Worm (Caenorhabditis elegans) whole organism, L1 larva: ENCODE results near the gene T05H10.8.

Experiments used
- C04F5.9 ChIP-seq: sonication (generic microtip); optimal IDR thresholded peaks from 2 replicates; lab custom pipeline; 2016; ENCODE audit warnings: missing genetic modification characterization, missing compliant biosample characterization
- C16A3.4 ChIP-seq: fragments of 150-350 bp; optimal IDR thresholded peaks from 2 replicates; lab custom pipeline; 2014; ENCODE audit warnings: missing biosample characterization, missing genetic modification characterization
- C34B4.2 ChIP-seq: sonication (generic microtip); optimal IDR thresholded peaks from 2 replicates; lab custom pipeline; 2017; ENCODE audit warnings: mild to moderate bottlenecking, missing genetic modification characterization, missing compliant biosample characterization
- F16B12.6 ChIP-seq: fragments of 150-350 bp; optimal IDR thresholded peaks from 2 replicates; lab custom pipeline; 2014; ENCODE audit warnings: missing biosample characterization, missing genetic modification characterization
- Y116A8C.19 ChIP-seq: sonication (generic microtip); optimal IDR thresholded peaks from 2 replicates; lab custom pipeline; 2016; ENCODE audit warnings: missing compliant biosample characterization, missing genetic modification characterization, borderline replicate concordance
- ceh-63 ChIP-seq: fragments of 200-800 bp; sonication (Bioruptor generic); optimal IDR thresholded peaks from 2 replicates; lab custom pipeline; 2018; ENCODE audit warnings: mild to moderate bottlenecking, missing genetic modification characterization, missing compliant biosample characterization
- ceh-82 ChIP-seq, 3 experiments: fragments of 150-350 bp in 1 of 3; sonication (generic microtip) in 2 of 3; optimal IDR thresholded peaks; 2 replicates each; lab custom pipeline; 2014 to 2017; ENCODE audit warnings: missing biosample characterization in 3 of 3, missing genetic modification characterization in 3 of 3
- ceh-88 ChIP-seq: fragments of 200-800 bp; sonication (Bioruptor generic); IDR thresholded peaks from 2 replicates; pipeline ENCODE4 v1.3.6; 2022; ENCODE audit warnings: missing genetic modification characterization, missing compliant biosample characterization
- ces-1 ChIP-seq: fragments of 150-350 bp; optimal IDR thresholded peaks from 2 replicates; lab custom pipeline; 2014; ENCODE audit warnings: missing biosample characterization, missing genetic modification reagents, missing genetic modification characterization
- dpl-1 ChIP-seq, 3 experiments: fragments of 150-350 bp in 2 of 3; sonication (generic microtip) in 1 of 3; optimal IDR thresholded peaks; 2 replicates each; lab custom pipeline; 2014 to 2017; ENCODE audit warnings: missing biosample characterization in 3 of 3, missing genetic modification characterization in 3 of 3, missing genetic modification reagents in 3 of 3
- dsc-1 ChIP-seq: sonication (generic microtip); optimal IDR thresholded peaks from 2 replicates; lab custom pipeline; 2016; ENCODE audit warnings: mild to moderate bottlenecking, missing genetic modification characterization, missing compliant biosample characterization
- efl-1 ChIP-seq, 4 experiments: fragments of 150-350 bp; optimal IDR thresholded peaks in 3 of 4; peaks in 1 of 4; 1 replicate in 1 of 4; 2 replicates in 3 of 4; lab custom pipeline; 2014; ENCODE audit warnings: missing biosample characterization in 2 of 4, missing genetic modification characterization in 2 of 4, missing genetic modification reagents in 2 of 4
- efl-3 ChIP-seq: fragments of 200-800 bp; sonication (Bioruptor generic); optimal IDR thresholded peaks from 2 replicates; lab custom pipeline; 2018; ENCODE audit warnings: mild to moderate bottlenecking, missing genetic modification characterization, missing compliant biosample characterization
- fkh-4 ChIP-seq: sonication (generic microtip); optimal IDR thresholded peaks from 2 replicates; lab custom pipeline; 2016; ENCODE audit warnings: missing compliant biosample characterization, missing genetic modification characterization, borderline replicate concordance
- irx-1 ChIP-seq: sonication (generic microtip); optimal IDR thresholded peaks from 2 replicates; lab custom pipeline; 2016; ENCODE audit warnings: missing genetic modification characterization, missing compliant biosample characterization
- jun-1 ChIP-seq: fragments of 150-350 bp; optimal IDR thresholded peaks from 2 replicates; lab custom pipeline; 2014; ENCODE audit warnings: missing biosample characterization, missing genetic modification reagents, missing genetic modification characterization
- lin-13 ChIP-seq: fragments of 150-350 bp; optimal IDR thresholded peaks from 2 replicates; lab custom pipeline; 2014; ENCODE audit warnings: missing biosample characterization, missing genetic modification reagents, missing genetic modification characterization
- lin-15B ChIP-seq: fragments of 150-350 bp; sonication (generic microtip); optimal IDR thresholded peaks from 3 replicates; lab custom pipeline; 2014; ENCODE audit warnings: missing biosample characterization, missing genetic modification characterization
- lin-35 ChIP-seq, 2 experiments: fragments of 150-350 bp; optimal IDR thresholded peaks; 2 replicates each; lab custom pipeline; 2014; ENCODE audit warnings: missing biosample characterization in 2 of 2, missing genetic modification characterization in 2 of 2, missing genetic modification reagents in 2 of 2
- lsy-2 ChIP-seq, 2 experiments: fragments of 150-350 bp; optimal IDR thresholded peaks; 2 replicates each; lab custom pipeline; 2014; ENCODE audit warnings: missing biosample characterization in 2 of 2, missing genetic modification characterization in 2 of 2
- mef-2 ChIP-seq: fragments of 150-350 bp; optimal IDR thresholded peaks from 2 replicates; lab custom pipeline; 2014; ENCODE audit warnings: missing biosample characterization, missing genetic modification characterization
- nhr-11 ChIP-seq: fragments of 150-350 bp; optimal IDR thresholded peaks from 2 replicates; lab custom pipeline; 2014; ENCODE audit warnings: missing biosample characterization, missing genetic modification characterization
- nhr-47 ChIP-seq: sonication (generic microtip); optimal IDR thresholded peaks from 2 replicates; lab custom pipeline; 2016; ENCODE audit warnings: mild to moderate bottlenecking, missing genetic modification characterization, moderate library complexity, missing compliant biosample characterization
- nhr-71 ChIP-seq: sonication (generic microtip); optimal IDR thresholded peaks from 2 replicates; lab custom pipeline; 2016; ENCODE audit warnings: mild to moderate bottlenecking, missing genetic modification characterization, moderate library complexity, missing compliant biosample characterization
- nhr-84 ChIP-seq: sonication (generic microtip); optimal IDR thresholded peaks from 2 replicates; lab custom pipeline; 2017; ENCODE audit warnings: missing biosample characterization, missing genetic modification characterization
- nhr-85 ChIP-seq: sonication (generic microtip); peaks from one replicate; lab custom pipeline; 2016; ENCODE audit warnings: missing genetic modification characterization, inconsistent platforms, missing compliant biosample characterization
- pag-3 ChIP-seq: sonication (generic microtip); optimal IDR thresholded peaks from 2 replicates; lab custom pipeline; 2017; ENCODE audit warnings: missing genetic modification characterization, mild to moderate bottlenecking, missing compliant biosample characterization, antibody characterized with exemption, borderline replicate concordance; ENCODE audit not compliant: insufficient read depth
- rnt-1 ChIP-seq: sonication (generic microtip); optimal IDR thresholded peaks from 2 replicates; lab custom pipeline; 2016; ENCODE audit warnings: mild to moderate bottlenecking, missing genetic modification characterization, moderate library complexity, missing compliant biosample characterization
- skn-1 ChIP-seq: fragments of 150-350 bp; optimal IDR thresholded peaks from 2 replicates; lab custom pipeline; 2014; ENCODE audit warnings: missing biosample characterization, missing genetic modification characterization
- sox-4 ChIP-seq: sonication (generic microtip); optimal IDR thresholded peaks from 2 replicates; lab custom pipeline; 2016; ENCODE audit warnings: missing genetic modification characterization, missing compliant biosample characterization
- sptf-1 ChIP-seq: fragments of 150-350 bp; optimal IDR thresholded peaks from 2 replicates; lab custom pipeline; 2014; ENCODE audit warnings: missing biosample characterization, missing genetic modification characterization
- unc-130 ChIP-seq: fragments of 150-350 bp; optimal IDR thresholded peaks from 2 replicates; lab custom pipeline; 2017; ENCODE audit warnings: missing biosample characterization, missing genetic modification characterization, inconsistent platforms
- unc-30 ChIP-seq: sonication (generic microtip); optimal IDR thresholded peaks from 2 replicates; lab custom pipeline; 2017; ENCODE audit warnings: missing biosample characterization, missing genetic modification characterization
- unc-86 ChIP-seq: sonication (generic microtip); optimal IDR thresholded peaks from 2 replicates; lab custom pipeline; 2016; ENCODE audit warnings: missing genetic modification characterization, missing compliant biosample characterization
- zip-4 ChIP-seq: fragments of 200-800 bp; sonication (Bioruptor generic); optimal IDR thresholded peaks from 2 replicates; lab custom pipeline; 2018; ENCODE audit warnings: mild to moderate bottlenecking, missing genetic modification characterization, moderate library complexity, missing compliant biosample characterization
- ztf-11 ChIP-seq, 2 experiments: sonication (generic microtip); optimal IDR thresholded peaks; 2 replicates each; lab custom pipeline; 2016 to 2017; ENCODE audit warnings: missing genetic modification characterization in 2 of 2, missing biosample characterization in 1 of 2, missing compliant biosample characterization in 1 of 2

T05H10.8 gene

DNA sequence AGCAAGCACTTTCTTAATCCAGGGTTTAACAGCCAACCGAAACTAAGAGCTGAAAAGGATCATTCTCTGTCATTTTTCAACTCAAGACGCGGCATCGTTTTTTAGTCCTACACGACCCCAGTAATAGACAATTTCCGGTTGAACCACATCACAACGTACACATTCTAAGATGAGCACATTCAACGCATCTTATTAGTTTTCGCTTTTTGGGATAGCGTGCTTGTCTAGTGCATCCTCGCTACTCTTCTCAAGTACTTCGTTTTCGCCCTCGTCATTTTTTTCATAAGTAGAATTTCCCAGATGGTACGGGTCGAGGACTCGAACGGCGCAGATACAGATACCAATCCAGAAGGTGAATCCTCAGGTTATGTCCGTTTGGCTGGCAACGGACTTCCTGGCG lies 16.6 kb upstream of the T05H10.8 start, which contains the start of gene T05H10.1:
Gene T05H10.1 (plus strand): TSS at position 301 of the 400 bp plus-strand sequence.
- TF ChIP-seq nhr-85 (tag; lab: Kevin White, UChicago), result no peak
- TF ChIP-seq efl-3 (GFP tag; lab: Kevin White, UChicago), result no peak
- TF ChIP-seq mef-2 (tag; lab: Kevin White, UChicago), result no peak
- no peak for TF ChIP-seq ceh-82 (tag; optimal IDR thresholded peaks at IDR 0.05; lab: Kevin White, UChicago)
- no peak for TF ChIP-seq unc-130 (tag; lab: Kevin White, UChicago)
- no peak for TF ChIP-seq nhr-11 (tag; lab: Kevin White, UChicago)
- no peak for TF ChIP-seq lsy-2 (tag; optimal IDR thresholded peaks at IDR 0.05; lab: Kevin White, UChicago)
- no peak for TF ChIP-seq unc-30 (tag; lab: Kevin White, UChicago)
- no peak for TF ChIP-seq ceh-88
- no peak for TF ChIP-seq skn-1 (tag; lab: Kevin White, UChicago)
- TF ChIP-seq C16A3.4 (tag; lab: Kevin White, UChicago), result no peak
- no peak for TF ChIP-seq rnt-1

DNA sequence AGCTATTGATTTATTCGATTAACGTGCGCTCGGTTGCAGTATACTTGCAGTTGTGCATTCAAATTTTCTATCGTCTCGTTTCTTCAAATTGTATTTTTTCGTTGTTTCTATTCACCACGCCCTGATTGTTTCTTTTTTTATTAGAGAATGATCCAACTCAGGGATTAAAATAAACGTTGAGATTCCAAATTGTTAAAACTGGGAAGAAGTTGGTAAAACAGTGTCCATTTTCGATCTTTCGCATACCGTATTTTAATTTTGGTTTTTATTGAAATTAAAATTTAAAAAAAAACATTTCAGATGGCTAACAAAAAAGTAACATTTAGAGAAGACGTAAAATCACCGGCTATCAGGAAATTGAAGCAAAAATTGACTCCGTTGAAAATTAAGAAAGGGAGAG lies 11.6 kb upstream of the T05H10.8 start, which contains the start of gene apn-1:
Gene apn-1 (plus strand): TSS at position 301 of the 400 bp plus-strand sequence.
- TF ChIP-seq sox-4 (tag; lab: Kevin White, UChicago) (no peak), efl-1 (optimal IDR thresholded peaks at IDR 0.05; lab: Kevin White, UChicago) (no peak), efl-1 (GFP tag; optimal IDR thresholded peaks at IDR 0.05 in 1 of 2; lab: Kevin White, UChicago) (no peak), lsy-2 (tag; optimal IDR thresholded peaks at IDR 0.05; lab: Kevin White, UChicago) (no peak), unc-86 (tag; lab: Kevin White, UChicago) (no peak), mef-2 (tag; lab: Kevin White, UChicago) (no peak), zip-4 (GFP tag; lab: Kevin White, UChicago) (no peak), nhr-85 (tag; lab: Kevin White, UChicago) (no peak), ztf-11 (tag; optimal IDR thresholded peaks at IDR 0.05; lab: Kevin White, UChicago) (no peak), C34B4.2 (tag; lab: Kevin White, UChicago) (no peak), nhr-47 (no peak), dsc-1 (tag; lab: Kevin White, UChicago) (no peak), nhr-71 (tag; lab: Kevin White, UChicago) (no peak), lin-13 (GFP tag; lab: Kevin White, UChicago) (no peak), skn-1 (tag; lab: Kevin White, UChicago) (no peak), Y116A8C.19 (tag; lab: Kevin White, UChicago) (no peak), jun-1 (tag; lab: Kevin White, UChicago) (no peak), irx-1 (tag; lab: Kevin White, UChicago) (no peak), pag-3 (no peak), unc-130 (tag; lab: Kevin White, UChicago) (no peak), rnt-1 (no peak)

- TF ChIP-seq nhr-84 (tag; lab: Kevin White, UChicago) (no peak), nhr-71 (tag; lab: Kevin White, UChicago) (no peak), ztf-11 (tag; optimal IDR thresholded peaks at IDR 0.05; lab: Kevin White, UChicago) (no peak), ceh-63 (GFP tag; lab: Kevin White, UChicago) (no peak), dpl-1 (GFP tag; optimal IDR thresholded peaks at IDR 0.05; lab: Kevin White, UChicago) (no peak), dsc-1 (tag; lab: Kevin White, UChicago) (no peak), F16B12.6 (tag; lab: Kevin White, UChicago) (no peak), lin-15B (tag; lab: Kevin White, UChicago) (no peak), C04F5.9 (tag; lab: Kevin White, UChicago) (no peak), fkh-4 (tag; lab: Kevin White, UChicago) (no peak), sptf-1 (tag; lab: Kevin White, UChicago) (no peak), lin-35 (GFP tag; optimal IDR thresholded peaks at IDR 0.05; lab: Kevin White, UChicago) (no peak), ces-1 (GFP tag; lab: Kevin White, UChicago) (no peak), sox-4 (tag; lab: Kevin White, UChicago) (no peak)
These were observed 8.4 kb upstream of the T05H10.8 start, which contains the start of gene mtre-1 for ce11 chrII:8050477-8050876. Gene mtre-1 (minus strand): TSS chrII:8050577.
